Fruit fly (Drosophila melanogaster) whole organism, embryonic: ENCODE results near the gene mTor.

ENCODE experiments used
- Abd-B ChIP-seq: fragments of 200-800 bp; sonication (Bioruptor generic); optimal IDR thresholded peaks from 2 replicates; lab custom pipeline; 2018; ENCODE audit warnings: missing biosample characterization, mild to moderate bottlenecking, missing genetic modification characterization, moderate library complexity
- B-H1 ChIP-seq: fragments of 200-800 bp; sonication (Bioruptor generic); IDR thresholded peaks from 3 replicates; pipeline ENCODE4 v1.3.6; 2022; ENCODE audit warnings: missing biosample characterization, missing genetic modification characterization
- CG11085 ChIP-seq: fragments of 200-800 bp; sonication (Bioruptor generic); IDR thresholded peaks from 2 replicates; pipeline ENCODE4 v1.3.6; 2022; ENCODE audit warnings: missing biosample characterization, missing genetic modification characterization
- CG11456 ChIP-seq: fragments of 200-800 bp; sonication (Bioruptor generic); IDR thresholded peaks from 3 replicates; pipeline ENCODE4 v1.3.6; 2022; ENCODE audit warnings: missing biosample characterization, missing genetic modification characterization
- CG11504 ChIP-seq: fragments of 200-800 bp; sonication (Bioruptor generic); optimal IDR thresholded peaks from 3 replicates; lab custom pipeline; 2019; ENCODE audit warnings: missing biosample characterization, mild to moderate bottlenecking, missing genetic modification characterization, moderate library complexity
- CG12071 ChIP-seq: fragments of 200-800 bp; sonication (Bioruptor generic); optimal IDR thresholded peaks from 3 replicates; lab custom pipeline; 2018; ENCODE audit warnings: missing biosample characterization, mild to moderate bottlenecking, missing genetic modification characterization
- CG13775 ChIP-seq: fragments of 200-800 bp; sonication (Bioruptor generic); optimal IDR thresholded peaks from 3 replicates; lab custom pipeline; 2017; ENCODE audit warnings: missing biosample characterization, mild to moderate bottlenecking, missing genetic modification characterization
- CG14441 ChIP-seq: fragments of 200-800 bp; sonication (Bioruptor generic); IDR thresholded peaks from 2 replicates; pipeline ENCODE4 v1.3.6; 2022; ENCODE audit warnings: missing biosample characterization, missing genetic modification characterization
- CG17328 ChIP-seq: fragments of 200-800 bp; sonication (Bioruptor generic); IDR thresholded peaks from 2 replicates; pipeline ENCODE4 v1.3.6; 2022; ENCODE audit warnings: missing biosample characterization, missing genetic modification characterization
- CG2202 ChIP-seq: fragments of 200-800 bp; sonication (Bioruptor generic); optimal IDR thresholded peaks from 2 replicates; lab custom pipeline; 2018; ENCODE audit warnings: missing biosample characterization, mild to moderate bottlenecking, missing genetic modification characterization
- CG2889 ChIP-seq: fragments of 200-800 bp; sonication (Bioruptor generic); IDR thresholded peaks from 3 replicates; pipeline ENCODE4 v1.3.6; 2022; ENCODE audit warnings: missing biosample characterization, missing genetic modification characterization
- CG32772 ChIP-seq: fragments of 200-800 bp; sonication (Bioruptor generic); IDR thresholded peaks from 2 replicates; pipeline ENCODE4 v1.3.6; 2022; ENCODE audit warnings: missing biosample characterization, missing genetic modification characterization
- CG34376 ChIP-seq: fragments of 200-800 bp; sonication (Bioruptor generic); optimal IDR thresholded peaks from 2 replicates; lab custom pipeline; 2018; ENCODE audit warnings: missing biosample characterization, mild to moderate bottlenecking, missing genetic modification characterization
- CG4404 ChIP-seq: fragments of 200-800 bp; sonication (Bioruptor generic); IDR thresholded peaks from 2 replicates; pipeline ENCODE4 v1.3.6; 2022; ENCODE audit warnings: missing biosample characterization, missing genetic modification characterization
- CG5180 ChIP-seq: fragments of 200-800 bp; sonication (Bioruptor generic); optimal IDR thresholded peaks from 3 replicates; lab custom pipeline; 2017; ENCODE audit warnings: missing biosample characterization, missing genetic modification characterization, mild to moderate bottlenecking, moderate library complexity, missing genetic modification reagents
- CG5245 ChIP-seq: fragments of 200-800 bp; sonication (Bioruptor generic); optimal IDR thresholded peaks from 3 replicates; lab custom pipeline; 2016; ENCODE audit warnings: missing biosample characterization, missing genetic modification characterization
- CG6765 ChIP-seq: fragments of 200-800 bp; sonication (Bioruptor generic); optimal IDR thresholded peaks from 3 replicates; lab custom pipeline; 2017; ENCODE audit warnings: missing biosample characterization, mild to moderate bottlenecking, missing genetic modification characterization
- CG8478 ChIP-seq: fragments of >200 bp; optimal IDR thresholded peaks from 2 replicates; lab custom pipeline; 2018
- Drgx ChIP-seq: fragments of 200-800 bp; sonication (Bioruptor generic); IDR thresholded peaks from 2 replicates; pipeline ENCODE4 v1.3.6; 2022; ENCODE audit warnings: missing biosample characterization, missing genetic modification characterization
- Fer3 ChIP-seq: fragments of 200-800 bp; sonication (Bioruptor generic); optimal IDR thresholded peaks from 2 replicates; lab custom pipeline; 2018; ENCODE audit warnings: missing biosample characterization, mild to moderate bottlenecking, missing genetic modification characterization, moderate library complexity
- H15 ChIP-seq: fragments of 200-800 bp; sonication (Bioruptor generic); IDR thresholded peaks from 3 replicates; pipeline ENCODE4 v1.3.6; 2022; ENCODE audit warnings: missing biosample characterization, missing genetic modification characterization
- Hr39 ChIP-seq: fragments of >200 bp; optimal IDR thresholded peaks from 2 replicates; lab custom pipeline; 2017
- Opbp ChIP-seq: fragments of 200-800 bp; sonication (Bioruptor generic); IDR thresholded peaks from 3 replicates; pipeline ENCODE4 v1.3.6; 2022; ENCODE audit warnings: missing biosample characterization, missing genetic modification characterization; ENCODE audit not compliant: partially characterized antibody
- Scr ChIP-seq: fragments of 200-800 bp; sonication (Bioruptor generic); IDR thresholded peaks from 2 replicates; pipeline ENCODE4 v1.3.6; 2022; ENCODE audit warnings: missing biosample characterization, missing genetic modification characterization; ENCODE audit not compliant: partially characterized antibody
- Tbp ChIP-seq: fragments of >200 bp; optimal IDR thresholded peaks from 2 replicates; lab custom pipeline; 2018; ENCODE audit warnings: missing biosample characterization, missing genetic modification characterization
- Xrp1 ChIP-seq: fragments of 200-800 bp; sonication (Bioruptor generic); IDR thresholded peaks from 2 replicates; pipeline ENCODE4 v1.3.6; 2022; ENCODE audit warnings: missing biosample characterization, missing genetic modification characterization
- aop ChIP-seq: fragments of 200-800 bp; sonication (Bioruptor generic); IDR thresholded peaks from 2 replicates; pipeline ENCODE4 v1.3.6; 2022; ENCODE audit warnings: missing biosample characterization, missing genetic modification characterization
- cas ChIP-seq: fragments of 200-800 bp; sonication (Bioruptor generic); IDR thresholded peaks from 2 replicates; pipeline ENCODE4 v1.3.6; 2022; ENCODE audit warnings: missing biosample characterization, missing genetic modification characterization
- chinmo ChIP-seq: fragments of 200-800 bp; sonication (Bioruptor generic); IDR thresholded peaks from 4 replicates; pipeline ENCODE4 v1.3.6; 2022; ENCODE audit warnings: missing biosample characterization, missing genetic modification characterization; ENCODE audit not compliant: partially characterized antibody
- crol ChIP-seq: fragments of 200-800 bp; sonication (Bioruptor generic); IDR thresholded peaks from 2 replicates; pipeline ENCODE4 v1.3.6; 2022; ENCODE audit warnings: missing biosample characterization, missing genetic modification characterization
- da ChIP-seq: fragments of 200-800 bp; sonication (Bioruptor generic); optimal IDR thresholded peaks from 2 replicates; lab custom pipeline; 2016; ENCODE audit warnings: missing biosample characterization, missing genetic modification characterization
- fd96Cb ChIP-seq: fragments of 200-800 bp; sonication (Bioruptor generic); optimal IDR thresholded peaks from 2 replicates; lab custom pipeline; 2018; ENCODE audit warnings: missing biosample characterization, mild to moderate bottlenecking, missing genetic modification characterization, moderate library complexity
- hkb ChIP-seq, 2 experiments: fragments of 200-800 bp in 1 of 2; fragments of >200 bp in 1 of 2; sonication (Bioruptor generic) in 1 of 2; IDR thresholded peaks in 1 of 2; optimal IDR thresholded peaks in 1 of 2; 2 replicates each; pipeline versions ENCODE4 v1.3.6 to Lab custom; 2017 to 2022; ENCODE audit warnings: missing biosample characterization in 1 of 2, missing genetic modification characterization in 1 of 2
- insv ChIP-seq, 2 experiments: fragments of 200-800 bp; sonication (Bioruptor generic); optimal IDR thresholded peaks; 3 replicates each; lab custom pipeline; 2016 to 2018; ENCODE audit warnings: missing biosample characterization in 2 of 2, missing genetic modification characterization in 2 of 2
- lab ChIP-seq: fragments of 200-800 bp; sonication (Bioruptor generic); optimal IDR thresholded peaks from 3 replicates; lab custom pipeline; 2017; ENCODE audit warnings: missing biosample characterization, missing genetic modification characterization, mild to moderate bottlenecking, moderate library complexity, missing genetic modification reagents
- nom ChIP-seq: fragments of 200-800 bp; sonication (Bioruptor generic); optimal IDR thresholded peaks from 2 replicates; lab custom pipeline; 2017; ENCODE audit warnings: missing biosample characterization, missing genetic modification characterization, mild to moderate bottlenecking, moderate library complexity, missing genetic modification reagents
- peb ChIP-seq: fragments of 200-800 bp; sonication (Bioruptor generic); IDR thresholded peaks from 2 replicates; pipeline ENCODE4 v1.3.6; 2022; ENCODE audit warnings: missing biosample characterization, missing genetic modification characterization
- scrt ChIP-seq: fragments of 200-800 bp; sonication (Bioruptor generic); optimal IDR thresholded peaks from 2 replicates; lab custom pipeline; 2018; ENCODE audit warnings: missing biosample characterization, mild to moderate bottlenecking, missing genetic modification characterization, moderate library complexity
- seq ChIP-seq: fragments of 200-800 bp; sonication (Bioruptor generic); IDR thresholded peaks from 2 replicates; pipeline ENCODE4 v1.3.6; 2022; ENCODE audit warnings: missing biosample characterization, missing genetic modification characterization
- sima ChIP-seq: fragments of 200-800 bp; sonication (Bioruptor generic); optimal IDR thresholded peaks from 2 replicates; lab custom pipeline; 2016; ENCODE audit warnings: missing biosample characterization, missing genetic modification characterization
- slou ChIP-seq: fragments of 200-800 bp; sonication (Bioruptor generic); optimal IDR thresholded peaks from 3 replicates; lab custom pipeline; 2016; ENCODE audit warnings: missing biosample characterization, missing genetic modification characterization
- sna ChIP-seq: fragments of 200-800 bp; sonication (Bioruptor generic); IDR thresholded peaks from 2 replicates; pipeline ENCODE4 v1.3.6; 2022; ENCODE audit warnings: missing biosample characterization, missing genetic modification characterization; ENCODE audit not compliant: partially characterized antibody
- stc ChIP-seq: fragments of 200-800 bp; sonication (Bioruptor generic); IDR thresholded peaks from 2 replicates; pipeline ENCODE4 v1.3.6; 2022; ENCODE audit warnings: missing biosample characterization, missing genetic modification characterization
- vnd ChIP-seq: fragments of 200-800 bp; sonication (Bioruptor generic); IDR thresholded peaks from 3 replicates; pipeline ENCODE4 v1.3.6; 2022; ENCODE audit warnings: missing biosample characterization, missing genetic modification characterization; ENCODE audit not compliant: partially characterized antibody
- zen2 ChIP-seq: fragments of 200-800 bp; sonication (Bioruptor generic); IDR thresholded peaks from 3 replicates; pipeline ENCODE4 v1.3.6; 2022; ENCODE audit warnings: missing biosample characterization, missing genetic modification characterization; ENCODE audit not compliant: partially characterized antibody

mTor gene

dm6 chr2L:13044135-13044534 lies 39.9 kb downstream of the mTor start (continued):
- no peak for TF ChIP-seq sna (GFP tag; lab: Robert Waterston, UW)
- TF ChIP-seq CG11085 (GFP tag; lab: Robert Waterston, UW): no peak
- no peak for TF ChIP-seq CG4404 (GFP tag; lab: Robert Waterston, UW)
- no peak for TF ChIP-seq aop (GFP tag; lab: Robert Waterston, UW)
- peak; percentile 81; the same call in 2 of the 4 replicates for TF ChIP-seq chinmo (GFP tag; lab: Robert Waterston, UW)
- TF ChIP-seq crol: peak; percentile 40; the same call in 1 of the 2 replicates
- TF ChIP-seq peb: no peak
- TF ChIP-seq slou (GFP tag; lab: Kevin White, UChicago): no peak
- no peak for TF ChIP-seq CG12071 (GFP tag; lab: Kevin White, UChicago)
- TF ChIP-seq CG14441: 0 out of 2 replicates have a peak, but pooled peaks have one; percentile 16
- TF ChIP-seq CG11456 (GFP tag; lab: Robert Waterston, UW): 0 out of 3 replicates have a peak, but pooled peaks have one; percentile 21
- TF ChIP-seq Drgx (GFP tag; lab: Robert Waterston, UW): peak; percentile 34
- TF ChIP-seq H15 (GFP tag; lab: Robert Waterston, UW): no peak
- no peak for TF ChIP-seq CG13775 (GFP tag; lab: Kevin White, UChicago)
- TF ChIP-seq Xrp1 (GFP tag; lab: Robert Waterston, UW): no peak
- no peak for TF ChIP-seq fd96Cb
- TF ChIP-seq CG8478: no peak
- TF ChIP-seq CG6765 (GFP tag; lab: Kevin White, UChicago): no peak
- TF ChIP-seq CG2889 (GFP tag; lab: Robert Waterston, UW): no peak
- TF ChIP-seq Scr (GFP tag; lab: Robert Waterston, UW): no peak
- TF ChIP-seq vnd (GFP tag; lab: Robert Waterston, UW): no peak
- no peak for TF ChIP-seq B-H1 (GFP tag; lab: Robert Waterston, UW)
- no peak for TF ChIP-seq sima (GFP tag; lab: Kevin White, UChicago)
- TF ChIP-seq CG5245 (GFP tag; lab: Kevin White, UChicago): no peak
- TF ChIP-seq nom (GFP tag; lab: Kevin White, UChicago): no peak
- no peak for TF ChIP-seq CG17328 (GFP tag; lab: Robert Waterston, UW)
- peak; percentile 28 for TF ChIP-seq CG5180
- no peak for TF ChIP-seq CG11504

dm6 chr2L:13045924-13046323 lies 41.6 kb downstream of the mTor start:
- TF ChIP-seq CG2202 (tag; lab: Kevin White, UChicago) (no peak), lab (no peak), Opbp (no peak), hkb (optimal IDR thresholded peaks at IDR 0.05; lab: Kevin White, UChicago) (no peak), hkb (GFP tag; IDR thresholded peaks at IDR 0.05; lab: Robert Waterston, UW) (no peak), Fer3 (no peak), CG32772 (GFP tag; lab: Robert Waterston, UW) (no peak), scrt (GFP tag; lab: Kevin White, UChicago) (peak; percentile 61), cas (GFP tag; lab: Robert Waterston, UW) (no peak), stc (GFP tag; lab: Robert Waterston, UW) (no peak), da (GFP tag; lab: Kevin White, UChicago) (no peak), insv (GFP tag; optimal IDR thresholded peaks at IDR 0.05; lab: Kevin White, UChicago) (no peak), CG34376 (GFP tag; lab: Kevin White, UChicago) (peak; percentile 13), zen2 (GFP tag; lab: Robert Waterston, UW) (no peak), Tbp (GFP tag; lab: Kevin White, UChicago) (no peak), seq (GFP tag; lab: Robert Waterston, UW) (no peak), Hr39 (no peak), Abd-B (no peak)
- TF ChIP-seq, all 482 proteins: peak for 2
